Worm (Caenorhabditis elegans): ENCODE results near the gene K02A6.2.

DNA sequence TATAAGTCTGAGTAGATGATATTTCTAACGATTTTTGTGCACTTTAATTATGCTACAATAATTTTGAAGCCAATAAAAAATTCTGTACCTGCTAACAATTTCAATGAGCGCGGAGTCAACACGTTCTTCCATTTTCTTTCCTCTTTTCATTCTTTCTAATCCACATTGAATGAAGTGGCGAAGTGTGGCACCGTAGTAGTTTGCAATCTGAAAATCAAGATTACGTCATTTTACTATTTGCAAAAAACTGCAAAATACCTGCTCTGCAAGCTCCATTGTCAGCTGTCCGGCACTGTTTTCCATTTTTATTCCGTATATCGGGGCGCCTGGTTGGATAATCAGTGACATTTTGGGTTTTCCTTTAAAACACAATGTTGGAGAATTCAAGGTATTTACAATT, 4.4 kb upstream of the K02A6.2 start:
- TF ChIP-seq unc-39 (tag; optimal IDR thresholded peaks at IDR 0.05) (no peak), ceh-83 (GFP tag; optimal IDR thresholded peaks at IDR 0.05) (no peak), unc-62 (GFP tag; optimal IDR thresholded peaks at IDR 0.05) (no peak), drap-1 (GFP tag; optimal IDR thresholded peaks at IDR 0.05) (no peak), flh-1 (GFP tag; optimal IDR thresholded peaks at IDR 0.05) (no peak), nhr-28 (tag; optimal IDR thresholded peaks at IDR 0.05) (no peak), ceh-43 (GFP tag; optimal IDR thresholded peaks at IDR 0.05) (no peak)

All from whole organism, mixed stage, embryonic.